Fruit fly (Drosophila melanogaster): ENCODE data around the gene CG4991.
A peak's percentile ranks its signal among the peaks of the same experiment; 100 is the strongest.

Gene CG4991

DNA sequence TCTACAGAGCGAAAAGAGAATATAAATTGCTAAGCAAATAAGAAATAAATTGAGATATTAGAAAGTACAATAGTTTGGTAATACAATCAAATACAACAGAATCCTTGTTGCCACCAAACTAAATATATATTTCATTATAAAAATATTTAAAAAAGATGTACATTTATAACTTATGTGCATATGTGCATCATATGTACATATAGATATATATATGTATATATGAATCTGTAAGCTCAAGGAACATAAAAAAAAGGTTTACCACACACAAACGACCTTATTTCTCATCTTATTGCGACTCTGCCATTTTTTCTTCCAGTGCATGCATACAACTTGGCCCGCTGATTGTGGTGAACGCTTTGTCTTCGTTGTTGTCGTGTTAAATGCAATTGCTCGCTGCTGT is 21.7 kb downstream of the CG4991 start (continued):
- peak; percentile 63 for TF ChIP-seq net (GFP tag; optimal IDR thresholded peaks at IDR 0.05)
- peak; percentile 42; the same call in 1 of the 2 replicates for TF ChIP-seq Gug (GFP tag; IDR thresholded peaks at IDR 0.05)
- TF ChIP-seq CG15336 (GFP tag; IDR thresholded peaks at IDR 0.05) = peak; percentile 77
- TF ChIP-seq CG7368 (GFP tag; optimal IDR thresholded peaks at IDR 0.05) = peak; percentile 42
- peak; percentile 26 for TF ChIP-seq CG6276 (GFP tag; optimal IDR thresholded peaks at IDR 0.05)
- peak; percentile 13 for TF ChIP-seq Sox14 (GFP tag; optimal IDR thresholded peaks at IDR 0.05)
- peak; percentile 42 for TF ChIP-seq CG3032 (tag; optimal IDR thresholded peaks at IDR 0.05)
- peak; percentile 43 for TF ChIP-seq Sox102F (GFP tag; optimal IDR thresholded peaks at IDR 0.05)
- peak; percentile 39 for TF ChIP-seq cyc (GFP tag; optimal IDR thresholded peaks at IDR 0.05)
- TF ChIP-seq salr (GFP tag; optimal IDR thresholded peaks at IDR 0.05) = peak in 1 of 2 experiments; percentile 55
- peak; percentile 81 for TF ChIP-seq CG8632 (GFP tag; optimal IDR thresholded peaks at IDR 0.05)
- no peak for TF ChIP-seq vri (GFP tag; optimal IDR thresholded peaks at IDR 0.05)
- peak; percentile 48 for TF ChIP-seq CG11902 (GFP tag; optimal IDR thresholded peaks at IDR 0.05)
- peak; percentile 3 to 72 for TF ChIP-seq ss (GFP tag; optimal IDR thresholded peaks at IDR 0.05)
- TF ChIP-seq Hr4 (GFP tag; optimal IDR thresholded peaks at IDR 0.05) = peak; percentile 32
- no peak for TF ChIP-seq Ets21C (GFP tag; optimal IDR thresholded peaks at IDR 0.05)
- TF ChIP-seq svp (GFP tag) = peak; percentile 69
- peak; percentile 73 for TF ChIP-seq acj6 (GFP tag; optimal IDR thresholded peaks at IDR 0.05)
- TF ChIP-seq Lpt (GFP tag; optimal IDR thresholded peaks at IDR 0.05) = peak; percentile 61
- TF ChIP-seq Eip93F (GFP tag; optimal IDR thresholded peaks at IDR 0.05) = no peak
- TF ChIP-seq CG31627 (GFP tag; optimal IDR thresholded peaks at IDR 0.05) = peak; percentile 15
- peak; percentile 15 for TF ChIP-seq Hr39 (GFP tag; optimal IDR thresholded peaks at IDR 0.05)
- peak; percentile 49; the same call in 1 of the 3 replicates for TF ChIP-seq eg (GFP tag; IDR thresholded peaks at IDR 0.05)
- peak; percentile 35 for TF ChIP-seq Met (GFP tag; optimal IDR thresholded peaks at IDR 0.05)
- peak; percentile 29 for TF ChIP-seq spab (GFP tag; optimal IDR thresholded peaks at IDR 0.05)
- TF ChIP-seq Hr38 (GFP tag; optimal IDR thresholded peaks at IDR 0.05) = no peak
- peak; percentile 41 for TF ChIP-seq Ets96B (tag; optimal IDR thresholded peaks at IDR 0.05)
- TF ChIP-seq CG3919 (GFP tag; optimal IDR thresholded peaks at IDR 0.05) = peak; percentile 61
- no peak for TF ChIP-seq CG9139 (GFP tag; optimal IDR thresholded peaks at IDR 0.05)
- no peak for TF ChIP-seq fkh (GFP tag; optimal IDR thresholded peaks at IDR 0.05)
- TF ChIP-seq fd59A (GFP tag; optimal IDR thresholded peaks at IDR 0.05) = peak; percentile 26
- TF ChIP-seq Eip78C (GFP tag) = peak; percentile 87
- peak; percentile 71 for TF ChIP-seq esn (GFP tag; optimal IDR thresholded peaks at IDR 0.05)
- TF ChIP-seq dsx (GFP tag; optimal IDR thresholded peaks at IDR 0.05; ENCODE audit: poor library complexity, severe bottlenecking) = peak; percentile 45
- peak; percentile 79 for TF ChIP-seq CG6792 (GFP tag; optimal IDR thresholded peaks at IDR 0.05)

DNA sequence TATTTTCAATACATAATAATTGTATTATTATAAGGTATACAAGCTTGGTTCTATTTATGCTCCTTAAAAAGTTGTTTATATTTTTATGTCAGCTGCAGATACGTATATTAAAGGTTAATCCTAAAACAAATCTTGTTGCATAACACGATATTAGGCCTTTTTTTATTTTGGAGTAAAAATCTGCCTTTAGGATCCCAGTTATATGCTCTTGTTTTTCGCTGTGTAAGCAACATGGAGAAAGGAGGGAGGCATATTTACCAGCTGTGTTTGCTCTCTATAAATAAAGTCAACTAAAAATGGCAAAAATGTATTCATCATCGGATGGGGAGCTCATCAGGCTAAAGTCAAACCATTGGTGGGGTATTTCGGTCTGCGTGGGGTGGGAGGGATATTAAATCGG is 29.9 kb downstream of the CG4991 start:
- no peak for TF ChIP-seq Gug (GFP tag; IDR thresholded peaks at IDR 0.05)
- peak; percentile 11 for TF ChIP-seq CG8632 (GFP tag; optimal IDR thresholded peaks at IDR 0.05)
- no peak for TF ChIP-seq CG11762 (GFP tag; optimal IDR thresholded peaks at IDR 0.05; ENCODE audit: insufficient read depth)
- peak; percentile 50 for TF ChIP-seq CG32006 (GFP tag; optimal IDR thresholded peaks at IDR 0.05)
- TF ChIP-seq achi (GFP tag; optimal IDR thresholded peaks at IDR 0.05) = peak; percentile 13
- TF ChIP-seq esn (GFP tag; optimal IDR thresholded peaks at IDR 0.05) = peak; percentile 39
- no peak for TF ChIP-seq vri (GFP tag; optimal IDR thresholded peaks at IDR 0.05)
- no peak for TF ChIP-seq CG7368 (GFP tag; optimal IDR thresholded peaks at IDR 0.05)
- TF ChIP-seq CG11294 (GFP tag; IDR thresholded peaks at IDR 0.05) = no peak
- TF ChIP-seq Ets96B (tag; optimal IDR thresholded peaks at IDR 0.05) = peak; percentile 0
- no peak for TF ChIP-seq Sox14 (GFP tag; optimal IDR thresholded peaks at IDR 0.05)
- peak; percentile 9 for TF ChIP-seq CG3032 (tag; optimal IDR thresholded peaks at IDR 0.05)
- no peak for TF ChIP-seq Sox15 (GFP tag; optimal IDR thresholded peaks at IDR 0.05)
- no peak for TF ChIP-seq Blimp-1 (GFP tag; optimal IDR thresholded peaks at IDR 0.05)
- peak; percentile 3 for TF ChIP-seq CG9139 (GFP tag; optimal IDR thresholded peaks at IDR 0.05)
- TF ChIP-seq eg (GFP tag; IDR thresholded peaks at IDR 0.05) = peak; percentile 30; the same call in 1 of the 3 replicates
- TF ChIP-seq fd85E (GFP tag; optimal IDR thresholded peaks at IDR 0.05) = no peak
- TF ChIP-seq salr (GFP tag; optimal IDR thresholded peaks at IDR 0.05) = no peak
- TF ChIP-seq Eip75B (GFP tag; optimal IDR thresholded peaks at IDR 0.05) = peak; percentile 9
- no peak for TF ChIP-seq Hr38 (GFP tag; optimal IDR thresholded peaks at IDR 0.05)
- peak; percentile 45 for TF ChIP-seq OdsH (GFP tag; optimal IDR thresholded peaks at IDR 0.05)
- TF ChIP-seq CG6792 (GFP tag; optimal IDR thresholded peaks at IDR 0.05) = peak; percentile 34
- peak; percentile 30 to 34 for TF ChIP-seq ss (GFP tag; optimal IDR thresholded peaks at IDR 0.05)
- TF ChIP-seq Smox (GFP tag; optimal IDR thresholded peaks at IDR 0.05) = peak; percentile 36
- peak; percentile 7 for TF ChIP-seq CG4318 (GFP tag; optimal IDR thresholded peaks at IDR 0.05)
- no peak for TF ChIP-seq Ets21C (GFP tag; optimal IDR thresholded peaks at IDR 0.05)
- TF ChIP-seq CG6163 (GFP tag; IDR thresholded peaks at IDR 0.05) = 0 out of 3 replicates have a peak, but pooled peaks have one; percentile 21
- no peak for TF ChIP-seq lz (GFP tag; optimal IDR thresholded peaks at IDR 0.05)
- TF ChIP-seq topi (GFP tag; optimal IDR thresholded peaks at IDR 0.05) = peak; percentile 18
